Fruit fly (Drosophila melanogaster) whole organism, embryonic: ENCODE results near the gene CG7556.
A peak's percentile ranks its signal among the peaks of the same experiment; 100 is the strongest.

ENCODE experiments used
- CG12155 ChIP-seq: fragments of 200-800 bp; sonication (Bioruptor generic); optimal IDR thresholded peaks from 3 replicates; lab custom pipeline; 2016; ENCODE audit warnings: missing biosample characterization, missing genetic modification characterization
- CG12236 ChIP-seq: fragments of 200-800 bp; sonication (Bioruptor generic); optimal IDR thresholded peaks from 2 replicates; lab custom pipeline; 2016; ENCODE audit warnings: missing biosample characterization, missing genetic modification characterization
- CG12391 ChIP-seq: fragments of 200-800 bp; sonication (Bioruptor generic); optimal IDR thresholded peaks from 3 replicates; lab custom pipeline; 2018; ENCODE audit warnings: missing biosample characterization, mild to moderate bottlenecking, missing genetic modification characterization, moderate library complexity
- CG13123 ChIP-seq: fragments of 200-800 bp; sonication (Bioruptor generic); optimal IDR thresholded peaks from 2 replicates; lab custom pipeline; 2016; ENCODE audit warnings: missing biosample characterization, missing genetic modification characterization
- CG13287 ChIP-seq: fragments of 200-800 bp; sonication (Bioruptor generic); IDR thresholded peaks from 2 replicates; pipeline ENCODE4 v1.3.6; 2022; ENCODE audit warnings: missing biosample characterization, missing genetic modification characterization; ENCODE audit not compliant: partially characterized antibody
- CG17359 ChIP-seq: fragments of 200-800 bp; sonication (Bioruptor generic); optimal IDR thresholded peaks from 3 replicates; lab custom pipeline; 2018; ENCODE audit warnings: missing biosample characterization, mild to moderate bottlenecking, missing genetic modification characterization, moderate library complexity
- CG17912 ChIP-seq: fragments of 200-800 bp; sonication (Bioruptor generic); optimal IDR thresholded peaks from 2 replicates; lab custom pipeline; 2018; ENCODE audit warnings: missing biosample characterization, mild to moderate bottlenecking, missing genetic modification characterization
- CG2678 ChIP-seq: fragments of 200-800 bp; sonication (Bioruptor generic); optimal IDR thresholded peaks from 3 replicates; lab custom pipeline; 2019; ENCODE audit warnings: missing biosample characterization, mild to moderate bottlenecking, missing genetic modification characterization, moderate library complexity
- CG30020 ChIP-seq: fragments of 200-800 bp; optimal IDR thresholded peaks from 2 replicates; lab custom pipeline; 2019; ENCODE audit warnings: missing biosample characterization, mild to moderate bottlenecking, missing genetic modification characterization, moderate library complexity
- CG31224 ChIP-seq: fragments of 200-800 bp; sonication (Bioruptor generic); IDR thresholded peaks from 2 replicates; pipeline ENCODE4 v1.3.6; 2022; ENCODE audit warnings: missing biosample characterization, missing genetic modification characterization
- CG31441 ChIP-seq: fragments of 200-800 bp; sonication (Bioruptor generic); IDR thresholded peaks from 2 replicates; pipeline ENCODE4 v1.3.6; 2022; ENCODE audit warnings: missing biosample characterization, missing genetic modification characterization
- CG4424 ChIP-seq: fragments of 200-800 bp; sonication (Bioruptor generic); optimal IDR thresholded peaks from 3 replicates; lab custom pipeline; 2016; ENCODE audit warnings: missing biosample characterization, missing genetic modification characterization
- CG4730 ChIP-seq: fragments of 200-800 bp; sonication (Bioruptor generic); IDR thresholded peaks from 2 replicates; pipeline ENCODE4 v1.3.6; 2022; ENCODE audit warnings: missing biosample characterization, missing genetic modification characterization
- CG5953 ChIP-seq: fragments of 200-800 bp; sonication (Bioruptor generic); IDR thresholded peaks from 2 replicates; pipeline ENCODE4 v1.3.6; 2022; ENCODE audit warnings: missing biosample characterization, missing genetic modification characterization
- CG6854 ChIP-seq: fragments of 200-800 bp; sonication (Bioruptor generic); optimal IDR thresholded peaks from 3 replicates; lab custom pipeline; 2017; ENCODE audit warnings: missing biosample characterization, mild to moderate bottlenecking, missing genetic modification characterization
- Camta ChIP-seq: fragments of 200-800 bp; sonication (Bioruptor generic); optimal IDR thresholded peaks from 2 replicates; lab custom pipeline; 2016; ENCODE audit warnings: missing biosample characterization, missing genetic modification characterization
- D19B ChIP-seq: fragments of 200-800 bp; sonication (Bioruptor generic); optimal IDR thresholded peaks from 2 replicates; lab custom pipeline; 2017; ENCODE audit warnings: missing biosample characterization, mild to moderate bottlenecking, missing genetic modification characterization
- Dbx ChIP-seq: fragments of 200-800 bp; sonication (Bioruptor generic); IDR thresholded peaks from 3 replicates; pipeline ENCODE4 v1.3.6; 2022; ENCODE audit warnings: missing biosample characterization, missing genetic modification characterization
- Hand ChIP-seq: fragments of 200-800 bp; sonication (Bioruptor generic); optimal IDR thresholded peaks from 2 replicates; lab custom pipeline; 2017; ENCODE audit warnings: mild to moderate bottlenecking, missing biosample characterization, missing genetic modification reagents, missing genetic modification characterization
- HmgZ ChIP-seq: fragments of 200-800 bp; sonication (Bioruptor generic); optimal IDR thresholded peaks from 2 replicates; lab custom pipeline; 2018; ENCODE audit warnings: missing biosample characterization, mild to moderate bottlenecking, missing genetic modification characterization
- Hr39 ChIP-seq: fragments of >200 bp; optimal IDR thresholded peaks from 2 replicates; lab custom pipeline; 2017
- Lhr ChIP-seq: fragments of 200-800 bp; sonication (Bioruptor generic); optimal IDR thresholded peaks from 3 replicates; lab custom pipeline; 2017; ENCODE audit warnings: mild to moderate bottlenecking, missing biosample characterization, missing genetic modification reagents, missing genetic modification characterization
- NK7.1 ChIP-seq: fragments of 200-800 bp; sonication (Bioruptor generic); optimal IDR thresholded peaks from 3 replicates; lab custom pipeline; 2016; ENCODE audit warnings: missing biosample characterization, missing genetic modification characterization
- Neu2 ChIP-seq: fragments of 200-800 bp; sonication (Bioruptor generic); optimal IDR thresholded peaks from 3 replicates; lab custom pipeline; 2016; ENCODE audit warnings: missing biosample characterization, missing genetic modification characterization, borderline replicate concordance
- Opbp ChIP-seq: fragments of 200-800 bp; sonication (Bioruptor generic); IDR thresholded peaks from 3 replicates; pipeline ENCODE4 v1.3.6; 2022; ENCODE audit warnings: missing biosample characterization, missing genetic modification characterization; ENCODE audit not compliant: partially characterized antibody
- Ptx1 ChIP-seq: fragments of 200-800 bp; sonication (Bioruptor generic); IDR thresholded peaks from 2 replicates; pipeline ENCODE4 v1.3.6; 2022; ENCODE audit warnings: missing biosample characterization, missing genetic modification characterization
- Rfx ChIP-seq: fragments of 200-800 bp; sonication (Bioruptor generic); IDR thresholded peaks from 2 replicates; pipeline ENCODE4 v1.3.6; 2022; ENCODE audit warnings: missing biosample characterization, missing genetic modification characterization
- Stat92E ChIP-seq, 3 experiments: fragments of >200 bp in 2 of 3; fragments of 200-800 bp in 1 of 3; sonication (Bioruptor generic) in 1 of 3; optimal IDR thresholded peaks; 2 replicates each; lab custom pipeline; 2017 to 2019; ENCODE audit warnings: missing biosample characterization in 3 of 3, missing genetic modification characterization in 3 of 3, mild to moderate bottlenecking in 1 of 3, moderate library complexity in 1 of 3
- amos ChIP-seq: fragments of 200-800 bp; sonication (Bioruptor generic); IDR thresholded peaks from 2 replicates; pipeline ENCODE4 v1.3.6; 2022; ENCODE audit warnings: missing biosample characterization, missing genetic modification characterization; ENCODE audit not compliant: partially characterized antibody
- aop ChIP-seq: fragments of 200-800 bp; sonication (Bioruptor generic); IDR thresholded peaks from 2 replicates; pipeline ENCODE4 v1.3.6; 2022; ENCODE audit warnings: missing biosample characterization, missing genetic modification characterization
- ato ChIP-seq: fragments of 200-800 bp; sonication (Bioruptor generic); IDR thresholded peaks from 2 replicates; pipeline ENCODE4 v1.3.6; 2022; ENCODE audit warnings: missing biosample characterization, missing genetic modification characterization; ENCODE audit not compliant: partially characterized antibody
- caup ChIP-seq: fragments of 200-800 bp; sonication (Bioruptor generic); optimal IDR thresholded peaks from 3 replicates; lab custom pipeline; 2017; ENCODE audit warnings: missing biosample characterization, mild to moderate bottlenecking, missing genetic modification characterization, moderate library complexity; ENCODE audit not compliant: severe bottlenecking
- croc ChIP-seq: fragments of 200-800 bp; sonication (Bioruptor generic); conservative IDR thresholded peaks from 3 replicates; pipeline ENCODE4 v1.3.6; 2022; ENCODE audit warnings: missing biosample characterization, missing genetic modification characterization
- en ChIP-seq: fragments of 200-800 bp; sonication (Bioruptor generic); optimal IDR thresholded peaks from 2 replicates; lab custom pipeline; 2016; ENCODE audit warnings: missing biosample characterization, missing genetic modification characterization
- her ChIP-seq: fragments of 200-800 bp; sonication (Bioruptor generic); optimal IDR thresholded peaks from 2 replicates; lab custom pipeline; 2016; ENCODE audit warnings: missing biosample characterization, missing genetic modification characterization
- jing ChIP-seq: fragments of 200-800 bp; sonication (Bioruptor generic); optimal IDR thresholded peaks from 2 replicates; lab custom pipeline; 2018; ENCODE audit warnings: missing biosample characterization, mild to moderate bottlenecking, missing genetic modification characterization
- kah ChIP-seq: fragments of 200-800 bp; sonication (Bioruptor generic); optimal IDR thresholded peaks from 2 replicates; lab custom pipeline; 2018; ENCODE audit warnings: missing biosample characterization, mild to moderate bottlenecking, missing genetic modification characterization
- knrl ChIP-seq: fragments of 200-800 bp; sonication (Bioruptor generic); IDR thresholded peaks from 3 replicates; pipeline ENCODE4 v1.3.6; 2022; ENCODE audit warnings: missing biosample characterization, missing genetic modification characterization; ENCODE audit not compliant: partially characterized antibody
- nmo ChIP-seq: fragments of 200-800 bp; sonication (Bioruptor generic); optimal IDR thresholded peaks from 2 replicates; lab custom pipeline; 2018; ENCODE audit warnings: missing biosample characterization, mild to moderate bottlenecking, missing genetic modification characterization, moderate library complexity
- pan ChIP-seq, 4 experiments: fragments of >200 bp in 3 of 4; fragments of 200-800 bp in 1 of 4; sonication (Bioruptor generic) in 1 of 4; optimal IDR thresholded peaks in 3 of 4; IDR thresholded peaks in 1 of 4; 2 replicates each; pipeline versions ENCODE4 v1.3.6 to Lab custom; 2017 to 2022; ENCODE audit warnings: missing biosample characterization in 2 of 4, missing genetic modification characterization in 2 of 4, mixed read lengths in 1 of 4
- peb ChIP-seq: fragments of 200-800 bp; sonication (Bioruptor generic); IDR thresholded peaks from 2 replicates; pipeline ENCODE4 v1.3.6; 2022; ENCODE audit warnings: missing biosample characterization, missing genetic modification characterization
- pho ChIP-seq: fragments of 200-800 bp; sonication (Bioruptor generic); optimal IDR thresholded peaks from 2 replicates; lab custom pipeline; 2016; ENCODE audit warnings: missing biosample characterization, missing genetic modification characterization
- run ChIP-seq: fragments of 200-800 bp; sonication (Bioruptor generic); optimal IDR thresholded peaks from 3 replicates; lab custom pipeline; 2018; ENCODE audit warnings: missing biosample characterization, mild to moderate bottlenecking, missing genetic modification characterization
- schlank ChIP-seq: fragments of 200-800 bp; sonication (Bioruptor generic); optimal IDR thresholded peaks from 2 replicates; lab custom pipeline; 2018; ENCODE audit warnings: missing biosample characterization, mild to moderate bottlenecking, missing genetic modification characterization
- so ChIP-seq: fragments of 200-800 bp; sonication (Bioruptor generic); IDR thresholded peaks from 3 replicates; pipeline ENCODE4 v1.3.6; 2022; ENCODE audit warnings: missing biosample characterization, missing genetic modification characterization
- tap ChIP-seq: fragments of 200-800 bp; optimal IDR thresholded peaks from 3 replicates; lab custom pipeline; 2019; ENCODE audit warnings: missing biosample characterization, mild to moderate bottlenecking, missing genetic modification characterization, moderate library complexity
- tna ChIP-seq: fragments of 200-800 bp; sonication (Bioruptor generic); IDR thresholded peaks from 2 replicates; pipeline ENCODE4 v1.3.6; 2022; ENCODE audit warnings: missing biosample characterization, missing genetic modification characterization; ENCODE audit not compliant: partially characterized antibody
- usp ChIP-seq: fragments of >200 bp; optimal IDR thresholded peaks from 2 replicates; lab custom pipeline; 2017; ENCODE audit warnings: missing biosample characterization, missing genetic modification characterization
- wdn ChIP-seq: fragments of 200-800 bp; sonication (Bioruptor generic); IDR thresholded peaks from 2 replicates; pipeline ENCODE4 v1.3.6; 2022; ENCODE audit warnings: missing biosample characterization, missing genetic modification characterization

Gene CG7556

dm6 chrX:19165144-19166011 is 14.3 kb downstream of the CG7556 start (continued):
- TF ChIP-seq pho (GFP tag; lab: Kevin White, UChicago) (no peak), nmo (GFP tag; lab: Kevin White, UChicago) (peak; percentile 19), peb (GFP tag; lab: Robert Waterston, UW) (no peak), knrl (GFP tag; lab: Robert Waterston, UW) (no peak), CG12236 (GFP tag; lab: Kevin White, UChicago) (no peak), CG17912 (GFP tag; lab: Kevin White, UChicago) (no peak), CG31441 (GFP tag; lab: Robert Waterston, UW) (no peak), NK7.1 (no peak), wdn (GFP tag; lab: Robert Waterston, UW) (no peak), amos (no peak), aop (GFP tag; lab: Robert Waterston, UW) (no peak), ato (no peak), HmgZ (tag; lab: Kevin White, UChicago) (no peak), Stat92E (GFP tag; optimal IDR thresholded peaks at IDR 0.05; lab: Kevin White, UChicago) (no peak), run (tag; lab: Kevin White, UChicago) (no peak), usp (GFP tag; lab: Kevin White, UChicago) (no peak), tap (tag; lab: Kevin White, UChicago) (no peak), CG13123 (no peak), CG13287 (GFP tag; lab: Robert Waterston, UW) (no peak; the same call in 1 of the 2 replicates), Opbp (no peak), Lhr (GFP tag; lab: Kevin White, UChicago) (no peak), en (no peak), kah (no peak), CG4730 (no peak), croc (GFP tag; lab: Robert Waterston, UW) (no peak), caup (GFP tag; lab: Kevin White, UChicago) (no peak), her (GFP tag; lab: Kevin White, UChicago) (no peak)
- TF ChIP-seq, all 482 proteins: peak for 68

- TF ChIP-seq CG12391 (peak; percentile 7), Camta (peak; percentile 34), CG31441 (GFP tag; lab: Robert Waterston, UW) (0 out of 2 replicates have a peak, but pooled peaks have one; percentile 21), CG17359 (tag; lab: Kevin White, UChicago) (peak; percentile 43), Hand (GFP tag; lab: Kevin White, UChicago) (no peak), CG6854 (peak; percentile 0), CG12155 (GFP tag; lab: Kevin White, UChicago) (peak; percentile 14), Ptx1 (GFP tag; lab: Robert Waterston, UW) (0 out of 2 replicates have a peak, but pooled peaks have one; percentile 30), D19B (peak; percentile 9), tna (GFP tag; lab: Robert Waterston, UW) (no peak), CG5953 (GFP tag; lab: Robert Waterston, UW) (no peak), Hr39 (lab: Kevin White, UChicago) (no peak), schlank (no peak), Neu2 (GFP tag; lab: Kevin White, UChicago) (no peak), jing (GFP tag; lab: Kevin White, UChicago) (no peak), CG30020 (tag; lab: Kevin White, UChicago) (no peak), Dbx (GFP tag; lab: Robert Waterston, UW) (no peak), Rfx (GFP tag; lab: Robert Waterston, UW) (no peak), CG2678 (tag; lab: Kevin White, UChicago) (peak; percentile 41), CG31224 (GFP tag; lab: Robert Waterston, UW) (no peak), so (GFP tag; lab: Robert Waterston, UW) (no peak), CG4424 (GFP tag; lab: Kevin White, UChicago) (peak; percentile 27), pan (optimal IDR thresholded peaks at IDR 0.05; lab: Kevin White, UChicago) (no peak), pan (GFP tag; optimal IDR thresholded peaks at IDR 0.05 in 1 of 2, IDR thresholded peaks at IDR 0.05 in 1 of 2) (no peak)
Observed at dm6 chrX:19164726-19165125, 14.9 kb downstream of the CG7556 start.
